Worm (Caenorhabditis elegans) whole organism, L3 larva: ENCODE data around the gene sri-60.

Experiments used
- R02D3.7 ChIP-seq: fragments of 150-350 bp; optimal IDR thresholded peaks from 2 replicates; lab custom pipeline; 2014; ENCODE audit warnings: missing biosample characterization, missing genetic modification characterization
- ZK546.5 ChIP-seq: sonication (generic microtip); optimal IDR thresholded peaks from 2 replicates; lab custom pipeline; 2017; ENCODE audit warnings: missing biosample characterization, missing genetic modification characterization
- aly-2 ChIP-seq: fragments of 150-350 bp; optimal IDR thresholded peaks from 2 replicates; lab custom pipeline; 2014; ENCODE audit warnings: missing biosample characterization, missing genetic modification characterization
- ama-1 ChIP-seq: fragments of 150-350 bp; optimal IDR thresholded peaks from 2 replicates; lab custom pipeline; 2018
- ceh-82 ChIP-seq: fragments of 150-350 bp; optimal IDR thresholded peaks from 2 replicates; lab custom pipeline; 2014; ENCODE audit warnings: missing biosample characterization, missing genetic modification characterization
- ceh-9 ChIP-seq: sonication (generic microtip); optimal IDR thresholded peaks from 2 replicates; lab custom pipeline; 2018; ENCODE audit warnings: missing biosample characterization, missing genetic modification characterization
- daf-12 ChIP-seq: fragments of 150-350 bp; optimal IDR thresholded peaks from 2 replicates; lab custom pipeline; 2014; ENCODE audit warnings: missing biosample characterization, missing genetic modification reagents, missing genetic modification characterization
- egl-27 ChIP-seq: sonication (generic microtip); optimal IDR thresholded peaks from 4 replicates; lab custom pipeline; 2017; ENCODE audit warnings: missing biosample characterization, missing genetic modification reagents, missing genetic modification characterization
- egl-5 ChIP-seq: fragments of 150-350 bp; optimal IDR thresholded peaks from 2 replicates; lab custom pipeline; 2017; ENCODE audit warnings: missing biosample characterization, missing genetic modification reagents, missing genetic modification characterization, inconsistent platforms
- elt-1 ChIP-seq: fragments of 150-350 bp; optimal IDR thresholded peaks from 2 replicates; lab custom pipeline; 2014; ENCODE audit warnings: missing biosample characterization, missing genetic modification characterization
- elt-3 ChIP-seq, 3 experiments: fragments of 150-350 bp in 1 of 3; sonication (generic microtip) in 2 of 3; optimal IDR thresholded peaks; 2 replicates in 2 of 3; 4 replicates in 1 of 3; lab custom pipeline; 2014 to 2017; ENCODE audit warnings: missing biosample characterization in 3 of 3, missing genetic modification characterization in 3 of 3
- eor-1 ChIP-seq, 2 experiments: fragments of 150-350 bp; optimal IDR thresholded peaks; 2 replicates each; lab custom pipeline; 2014 to 2018; ENCODE audit warnings: missing biosample characterization in 2 of 2, missing genetic modification characterization in 2 of 2
- fos-1 ChIP-seq: fragments of 150-350 bp; optimal IDR thresholded peaks from 2 replicates; lab custom pipeline; 2014; ENCODE audit warnings: missing biosample characterization, missing genetic modification characterization
- hmg-11 ChIP-seq: sonication (generic microtip); optimal IDR thresholded peaks from 2 replicates; lab custom pipeline; 2016; ENCODE audit warnings: missing genetic modification characterization, missing compliant biosample characterization
- jun-1 ChIP-seq: fragments of 150-350 bp; optimal IDR thresholded peaks from 2 replicates; lab custom pipeline; 2014; ENCODE audit warnings: missing biosample characterization, missing genetic modification reagents, missing genetic modification characterization
- lin-39 ChIP-seq: fragments of 150-350 bp; optimal IDR thresholded peaks from 2 replicates; lab custom pipeline; 2018; ENCODE audit warnings: missing biosample characterization, missing genetic modification reagents, missing genetic modification characterization
- lsy-12 ChIP-seq: sonication (generic microtip); optimal IDR thresholded peaks from 2 replicates; lab custom pipeline; 2016; ENCODE audit warnings: mild to moderate bottlenecking, missing genetic modification characterization, missing compliant biosample characterization
- mml-1 ChIP-seq: fragments of 150-350 bp; sonication (generic microtip); optimal IDR thresholded peaks from 3 replicates; lab custom pipeline; 2014; ENCODE audit warnings: missing biosample characterization, missing genetic modification characterization
- nfya-1 ChIP-seq: sonication (generic microtip); optimal IDR thresholded peaks from 2 replicates; lab custom pipeline; 2017; ENCODE audit warnings: missing genetic modification characterization, mild to moderate bottlenecking, missing compliant biosample characterization, antibody characterized with exemption, moderate library complexity; ENCODE audit not compliant: insufficient read depth
- nhr-12 ChIP-seq: fragments of 150-350 bp; optimal IDR thresholded peaks from 2 replicates; lab custom pipeline; 2014; ENCODE audit warnings: missing biosample characterization, missing genetic modification characterization
- nhr-23 ChIP-seq: fragments of 150-350 bp; optimal IDR thresholded peaks from 2 replicates; lab custom pipeline; 2014; ENCODE audit warnings: missing biosample characterization, missing genetic modification reagents, missing genetic modification characterization
- nhr-237 ChIP-seq: fragments of 150-350 bp; optimal IDR thresholded peaks from 2 replicates; lab custom pipeline; 2014; ENCODE audit warnings: missing biosample characterization, missing genetic modification characterization
- nhr-28 ChIP-seq: fragments of 150-350 bp; optimal IDR thresholded peaks from 2 replicates; lab custom pipeline; 2014; ENCODE audit warnings: missing biosample characterization, missing genetic modification characterization
- nhr-43 ChIP-seq: sonication (generic microtip); optimal IDR thresholded peaks from 2 replicates; lab custom pipeline; 2016; ENCODE audit warnings: mild to moderate bottlenecking, missing genetic modification characterization, missing compliant biosample characterization; ENCODE audit not compliant: poor library complexity, severe bottlenecking
- nhr-67 ChIP-seq: fragments of 150-350 bp; optimal IDR thresholded peaks from 2 replicates; lab custom pipeline; 2014; ENCODE audit warnings: missing biosample characterization, missing genetic modification characterization
- nhr-76 ChIP-seq: fragments of 150-350 bp; sonication (generic microtip); optimal IDR thresholded peaks from 5 replicates; lab custom pipeline; 2014; ENCODE audit warnings: missing biosample characterization, missing genetic modification characterization
- nhr-77 ChIP-seq: fragments of 150-350 bp; optimal IDR thresholded peaks from 2 replicates; lab custom pipeline; 2014; ENCODE audit warnings: missing biosample characterization, missing genetic modification characterization
- pha-4 ChIP-seq: fragments of 150-350 bp; optimal IDR thresholded peaks from 2 replicates; lab custom pipeline; 2014; ENCODE audit warnings: missing biosample characterization, missing genetic modification reagents, missing genetic modification characterization
- pqm-1 ChIP-seq: fragments of 150-350 bp; optimal IDR thresholded peaks from 2 replicates; lab custom pipeline; 2017; ENCODE audit warnings: missing biosample characterization, missing genetic modification characterization, inconsistent platforms
- sea-2 ChIP-seq: fragments of 150-350 bp; sonication (generic microtip); optimal IDR thresholded peaks from 4 replicates; lab custom pipeline; 2014; ENCODE audit warnings: missing biosample characterization, missing genetic modification reagents, missing genetic modification characterization
- tbx-2 ChIP-seq: sonication (generic microtip); optimal IDR thresholded peaks from 2 replicates; lab custom pipeline; 2016; ENCODE audit warnings: mild to moderate bottlenecking, missing genetic modification characterization, missing compliant biosample characterization
- unc-39 ChIP-seq: sonication (generic microtip); optimal IDR thresholded peaks from 4 replicates; lab custom pipeline; 2017; ENCODE audit warnings: missing biosample characterization, missing genetic modification characterization
- unc-62 ChIP-seq: fragments of 150-350 bp; sonication (generic microtip); optimal IDR thresholded peaks from 4 replicates; lab custom pipeline; 2014; ENCODE audit warnings: missing biosample characterization, missing genetic modification reagents, missing genetic modification characterization
- ztf-11 ChIP-seq: fragments of 150-350 bp; optimal IDR thresholded peaks from 2 replicates; lab custom pipeline; 2014; ENCODE audit warnings: missing biosample characterization, missing genetic modification characterization
- ztf-4 ChIP-seq: fragments of 150-350 bp; optimal IDR thresholded peaks from 2 replicates; lab custom pipeline; 2014; ENCODE audit warnings: missing biosample characterization, missing genetic modification characterization

Gene sri-60

DNA sequence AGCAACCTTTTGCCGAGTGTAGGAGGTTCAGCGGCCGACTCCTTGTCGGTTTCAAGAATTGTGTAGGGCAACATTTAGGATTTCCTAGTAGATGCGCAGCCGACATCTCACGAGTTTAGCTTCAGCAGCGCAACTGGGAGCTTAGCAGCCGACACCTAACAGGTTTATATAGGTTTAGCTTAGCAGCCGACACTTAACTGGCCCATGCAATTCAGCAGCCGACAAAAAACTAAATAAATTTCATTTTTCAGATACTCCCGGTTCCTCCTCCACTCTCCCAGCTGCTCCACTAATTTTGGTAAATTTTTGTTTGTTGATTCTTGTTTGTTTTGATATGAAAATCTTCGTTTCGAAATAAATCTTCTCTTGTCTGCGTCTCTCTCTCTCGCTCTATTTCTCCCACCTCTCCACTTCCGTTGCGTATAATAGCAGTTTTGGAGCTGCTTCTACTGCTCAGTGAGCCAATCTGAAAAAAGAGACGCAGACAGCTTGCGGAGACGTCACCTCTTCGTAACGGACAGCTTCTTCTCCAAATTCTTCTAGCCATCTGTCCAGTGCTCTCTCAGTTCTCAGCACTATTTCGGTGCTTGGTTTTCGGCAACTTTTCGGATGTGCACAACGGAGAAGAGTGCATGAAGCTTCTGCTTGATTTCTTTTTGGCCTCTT, 45.4 kb upstream of the sri-60 start (continued):
- TF ChIP-seq jun-1 (tag; lab: Kevin White, UChicago) (no peak), tbx-2 (tag; lab: Kevin White, UChicago) (peak; percentile 46), nhr-28 (no peak), lin-39 (peak; percentile 71), fos-1 (tag; lab: Kevin White, UChicago) (no peak), elt-3 (tag; optimal IDR thresholded peaks at IDR 0.05; lab: Kevin White, UChicago) (no peak), sea-2 (GFP tag; lab: Kevin White, UChicago) (no peak), nhr-77 (tag; lab: Kevin White, UChicago) (no peak), nhr-23 (tag; lab: Kevin White, UChicago) (no peak)
- TF ChIP-seq, all 47 proteins: peak for 13

ce11 chrII:2742251-2742650, 39.6 kb upstream of the sri-60 start, which contains the start of gene T05A8.7:
TSS of gene T05A8.7 (minus strand) at chrII:2742351.
- no peak for TF ChIP-seq ceh-9 (tag; lab: Kevin White, UChicago)
- no peak for TF ChIP-seq nhr-12 (tag; lab: Kevin White, UChicago)
- no peak for TF ChIP-seq unc-39
- no peak for TF ChIP-seq jun-1 (tag; lab: Kevin White, UChicago)
- TF ChIP-seq pqm-1 (tag; lab: Kevin White, UChicago): no peak
- no peak for TF ChIP-seq ztf-11 (tag; lab: Kevin White, UChicago)
- no peak for TF ChIP-seq eor-1 (tag; optimal IDR thresholded peaks at IDR 0.05; lab: Kevin White, UChicago)
- TF ChIP-seq nhr-76 (tag; lab: Kevin White, UChicago): no peak
- TF ChIP-seq unc-62 (GFP tag; lab: Kevin White, UChicago): no peak
- no peak for TF ChIP-seq ama-1 (lab: Kevin White, UChicago)
- TF ChIP-seq ZK546.5: no peak
- TF ChIP-seq nhr-23 (tag; lab: Kevin White, UChicago): no peak

- no peak for TF ChIP-seq R02D3.7
- TF ChIP-seq pha-4 (tag; lab: Kevin White, UChicago): no peak
- no peak for TF ChIP-seq elt-1 (tag; lab: Kevin White, UChicago)
- TF ChIP-seq tbx-2 (tag; lab: Kevin White, UChicago): no peak
- no peak for TF ChIP-seq daf-12 (tag; lab: Kevin White, UChicago)
- no peak for TF ChIP-seq nhr-76 (tag; lab: Kevin White, UChicago)
- no peak for TF ChIP-seq nhr-12 (tag; lab: Kevin White, UChicago)
- no peak for TF ChIP-seq eor-1 (tag; optimal IDR thresholded peaks at IDR 0.05; lab: Kevin White, UChicago)
- no peak for TF ChIP-seq unc-39
- TF ChIP-seq nhr-67 (tag; lab: Kevin White, UChicago): no peak
- TF ChIP-seq egl-27 (tag; lab: Kevin White, UChicago): no peak
- no peak for TF ChIP-seq ztf-11 (tag; lab: Kevin White, UChicago)
- TF ChIP-seq nhr-43: no peak
Measured at ce11 chrII:2741405-2741804, 38.7 kb upstream of the sri-60 start.

- no peak for TF ChIP-seq nhr-28
- no peak for TF ChIP-seq tbx-2 (tag; lab: Kevin White, UChicago)
- TF ChIP-seq ama-1 (lab: Kevin White, UChicago): no peak
- no peak for TF ChIP-seq unc-39
- no peak for TF ChIP-seq eor-1 (tag; optimal IDR thresholded peaks at IDR 0.05; lab: Kevin White, UChicago)
- TF ChIP-seq ceh-82 (tag; lab: Kevin White, UChicago): no peak
Measured at ce11 chrII:2739619-2740018, 37.0 kb upstream of the sri-60 start, which contains the start of gene T05A8.6. TSS of gene T05A8.6 (minus strand) at chrII:2739719.

DNA sequence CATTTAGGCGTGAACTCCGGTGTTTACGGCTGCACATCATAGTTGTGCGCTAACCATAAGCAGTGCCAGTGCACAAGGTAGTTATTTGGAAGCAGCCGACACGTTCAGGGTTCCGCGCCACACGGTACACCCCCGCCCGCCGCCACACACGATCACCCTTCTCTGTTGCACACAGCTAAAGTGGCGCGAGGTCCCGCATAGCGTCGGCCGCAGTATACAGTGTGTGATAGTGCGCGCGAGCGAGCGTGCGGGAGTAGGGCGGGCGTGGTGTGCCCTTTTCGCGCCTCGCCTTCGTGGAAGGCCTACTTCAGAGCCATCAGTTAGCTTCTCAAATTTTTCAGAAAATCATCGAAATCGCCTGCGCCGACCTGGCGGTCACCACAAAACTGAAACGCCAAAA, 34.3 kb upstream of the sri-60 start:
- TF ChIP-seq nfya-1 (tag; lab: Kevin White, UChicago): no peak
- no peak for TF ChIP-seq elt-3 (tag; optimal IDR thresholded peaks at IDR 0.05; lab: Kevin White, UChicago)
- no peak for TF ChIP-seq mml-1 (tag; lab: Kevin White, UChicago)
- TF ChIP-seq elt-1 (tag; lab: Kevin White, UChicago): no peak
- no peak for TF ChIP-seq ceh-9 (tag; lab: Kevin White, UChicago)
- no peak for TF ChIP-seq nhr-237
- no peak for TF ChIP-seq egl-5 (tag; lab: Kevin White, UChicago)
- TF ChIP-seq ztf-4 (tag; lab: Kevin White, UChicago): no peak
- TF ChIP-seq nhr-77 (tag; lab: Kevin White, UChicago): no peak
- TF ChIP-seq hmg-11: no peak
- TF ChIP-seq jun-1 (tag; lab: Kevin White, UChicago): no peak
- TF ChIP-seq nhr-28: no peak
- TF ChIP-seq lsy-12 (tag; lab: Kevin White, UChicago): no peak
- no peak for TF ChIP-seq ama-1 (lab: Kevin White, UChicago)
- no peak for TF ChIP-seq aly-2
- TF ChIP-seq eor-1 (tag; optimal IDR thresholded peaks at IDR 0.05; lab: Kevin White, UChicago): no peak
